Worm (Caenorhabditis elegans) whole organism, mixed stage, embryonic: Measurements from ENCODE around the gene arf-1.

Experiments used
- M03D4.4 ChIP-seq: sonication (generic microtip); optimal IDR thresholded peaks from 2 replicates; lab custom pipeline; 2017; ENCODE audit warnings: mild to moderate bottlenecking, missing genetic modification characterization, missing compliant biosample characterization
- bed-3 ChIP-seq: fragments of 200-800 bp; sonication (Bioruptor generic); optimal IDR thresholded peaks from 3 replicates; lab custom pipeline; 2018; ENCODE audit warnings: mild to moderate bottlenecking, missing genetic modification characterization, moderate library complexity, missing compliant biosample characterization
- blmp-1 ChIP-seq: fragments of 150-350 bp; optimal IDR thresholded peaks from 2 replicates; lab custom pipeline; 2014; ENCODE audit warnings: missing biosample characterization, missing genetic modification characterization
- ceh-39 ChIP-seq: fragments of 150-350 bp; optimal IDR thresholded peaks from 2 replicates; lab custom pipeline; 2014; ENCODE audit warnings: missing biosample characterization, missing genetic modification characterization
- ceh-43 ChIP-seq: fragments of 200-800 bp; sonication (Bioruptor generic); optimal IDR thresholded peaks from 2 replicates; lab custom pipeline; 2018; ENCODE audit warnings: mild to moderate bottlenecking, missing genetic modification characterization, moderate library complexity, missing compliant biosample characterization
- ceh-83 ChIP-seq: fragments of 200-800 bp; sonication (Bioruptor generic); optimal IDR thresholded peaks from 2 replicates; lab custom pipeline; 2018; ENCODE audit warnings: mild to moderate bottlenecking, missing genetic modification characterization, missing compliant biosample characterization
- ces-1 ChIP-seq: fragments of 150-350 bp; optimal IDR thresholded peaks from 2 replicates; lab custom pipeline; 2014; ENCODE audit warnings: missing biosample characterization, missing genetic modification reagents, missing genetic modification characterization
- cnd-1 ChIP-seq: fragments of 200-800 bp; sonication (Bioruptor generic); optimal IDR thresholded peaks from 2 replicates; lab custom pipeline; 2018; ENCODE audit warnings: mild to moderate bottlenecking, missing genetic modification characterization, missing compliant biosample characterization
- drap-1 ChIP-seq: fragments of 200-800 bp; sonication (Bioruptor generic); optimal IDR thresholded peaks from 3 replicates; lab custom pipeline; 2018; ENCODE audit warnings: mild to moderate bottlenecking, missing genetic modification characterization, missing compliant biosample characterization
- elt-1 ChIP-seq: sonication (generic microtip); optimal IDR thresholded peaks from 2 replicates; lab custom pipeline; 2017; ENCODE audit warnings: missing genetic modification characterization, mild to moderate bottlenecking, missing compliant biosample characterization, antibody characterized with exemption, moderate library complexity, borderline replicate concordance; ENCODE audit not compliant: insufficient read depth
- elt-3 ChIP-seq: fragments of 150-350 bp; optimal IDR thresholded peaks from 2 replicates; lab custom pipeline; 2014; ENCODE audit warnings: missing biosample characterization, missing genetic modification characterization
- flh-1 ChIP-seq: fragments of 200-800 bp; sonication (Bioruptor generic); optimal IDR thresholded peaks from 2 replicates; lab custom pipeline; 2018; ENCODE audit warnings: mild to moderate bottlenecking, missing genetic modification characterization, moderate library complexity, missing compliant biosample characterization
- ham-2 ChIP-seq: fragments of 200-800 bp; sonication (Bioruptor generic); optimal IDR thresholded peaks from 2 replicates; lab custom pipeline; 2018; ENCODE audit warnings: mild to moderate bottlenecking, missing genetic modification characterization, missing compliant biosample characterization
- hlh-1 ChIP-seq: fragments of 150-350 bp; optimal IDR thresholded peaks from 2 replicates; lab custom pipeline; 2014; ENCODE audit warnings: missing biosample characterization, missing genetic modification reagents, missing genetic modification characterization
- lin-13 ChIP-seq: fragments of 150-350 bp; optimal IDR thresholded peaks from 2 replicates; lab custom pipeline; 2014; ENCODE audit warnings: missing biosample characterization, missing genetic modification characterization
- lin-32 ChIP-seq: fragments of 200-800 bp; sonication (Bioruptor generic); optimal IDR thresholded peaks from 2 replicates; lab custom pipeline; 2018; ENCODE audit warnings: mild to moderate bottlenecking, missing genetic modification characterization, missing compliant biosample characterization
- lsy-2 ChIP-seq: fragments of 150-350 bp; optimal IDR thresholded peaks from 2 replicates; lab custom pipeline; 2014; ENCODE audit warnings: missing biosample characterization, missing genetic modification characterization
- mab-5 ChIP-seq: fragments of 150-350 bp; optimal IDR thresholded peaks from 2 replicates; lab custom pipeline; 2014; ENCODE audit warnings: missing biosample characterization, missing genetic modification characterization
- mep-1 ChIP-seq: fragments of 150-350 bp; optimal IDR thresholded peaks from 2 replicates; lab custom pipeline; 2017; ENCODE audit warnings: missing biosample characterization, missing genetic modification reagents, missing genetic modification characterization, inconsistent platforms
- mls-2 ChIP-seq: sonication (generic microtip); optimal IDR thresholded peaks from 2 replicates; lab custom pipeline; 2016; ENCODE audit warnings: mild to moderate bottlenecking, missing genetic modification characterization, moderate library complexity, missing compliant biosample characterization
- nhr-12 ChIP-seq: fragments of 150-350 bp; optimal IDR thresholded peaks from 2 replicates; lab custom pipeline; 2014; ENCODE audit warnings: missing biosample characterization, missing genetic modification characterization
- nhr-2 ChIP-seq: fragments of 150-350 bp; optimal IDR thresholded peaks from 2 replicates; lab custom pipeline; 2014; ENCODE audit warnings: missing biosample characterization, missing genetic modification characterization
- nhr-237 ChIP-seq: fragments of 150-350 bp; optimal IDR thresholded peaks from 2 replicates; lab custom pipeline; 2014; ENCODE audit warnings: missing biosample characterization, missing genetic modification characterization
- nhr-28 ChIP-seq: fragments of 150-350 bp; optimal IDR thresholded peaks from 2 replicates; lab custom pipeline; 2014; ENCODE audit warnings: missing biosample characterization, missing genetic modification characterization
- nhr-76 ChIP-seq: sonication (generic microtip); optimal IDR thresholded peaks from 2 replicates; lab custom pipeline; 2017; ENCODE audit warnings: missing biosample characterization, missing genetic modification characterization
- pha-4 ChIP-seq: fragments of 150-350 bp; optimal IDR thresholded peaks from 2 replicates; lab custom pipeline; 2018; ENCODE audit warnings: missing biosample characterization, missing genetic modification reagents, missing genetic modification characterization
- sem-2 ChIP-seq: fragments of 200-800 bp; sonication (Bioruptor generic); optimal IDR thresholded peaks from 2 replicates; lab custom pipeline; 2018; ENCODE audit warnings: mild to moderate bottlenecking, missing genetic modification characterization, missing compliant biosample characterization
- snpc-4 ChIP-seq: fragments of 150-350 bp; optimal IDR thresholded peaks from 2 replicates; lab custom pipeline; 2014; ENCODE audit warnings: missing biosample characterization, missing genetic modification characterization
- sptf-1 ChIP-seq: sonication (generic microtip); optimal IDR thresholded peaks from 2 replicates; lab custom pipeline; 2017; ENCODE audit warnings: mild to moderate bottlenecking, missing genetic modification characterization, moderate library complexity, missing compliant biosample characterization
- tbx-8 ChIP-seq: fragments of 200-800 bp; sonication (Bioruptor generic); optimal IDR thresholded peaks from 2 replicates; lab custom pipeline; 2018; ENCODE audit warnings: mild to moderate bottlenecking, missing genetic modification characterization, moderate library complexity, missing compliant biosample characterization
- unc-120 ChIP-seq: sonication (generic microtip); optimal IDR thresholded peaks from 2 replicates; lab custom pipeline; 2017; ENCODE audit warnings: missing genetic modification characterization, missing compliant biosample characterization; ENCODE audit not compliant: poor library complexity, severe bottlenecking
- unc-39 ChIP-seq: fragments of 150-350 bp; optimal IDR thresholded peaks from 2 replicates; lab custom pipeline; 2014; ENCODE audit warnings: missing biosample characterization, missing genetic modification characterization
- unc-62 ChIP-seq: fragments of 150-350 bp; optimal IDR thresholded peaks from 2 replicates; lab custom pipeline; 2014; ENCODE audit warnings: missing biosample characterization, missing genetic modification reagents, missing genetic modification characterization
- zip-8 ChIP-seq: fragments of 150-350 bp; optimal IDR thresholded peaks from 2 replicates; lab custom pipeline; 2014; ENCODE audit warnings: missing biosample characterization, missing genetic modification characterization
- ztf-11 ChIP-seq: fragments of 150-350 bp; optimal IDR thresholded peaks from 2 replicates; lab custom pipeline; 2014; ENCODE audit warnings: missing biosample characterization, missing genetic modification characterization

arf-1 gene

DNA sequence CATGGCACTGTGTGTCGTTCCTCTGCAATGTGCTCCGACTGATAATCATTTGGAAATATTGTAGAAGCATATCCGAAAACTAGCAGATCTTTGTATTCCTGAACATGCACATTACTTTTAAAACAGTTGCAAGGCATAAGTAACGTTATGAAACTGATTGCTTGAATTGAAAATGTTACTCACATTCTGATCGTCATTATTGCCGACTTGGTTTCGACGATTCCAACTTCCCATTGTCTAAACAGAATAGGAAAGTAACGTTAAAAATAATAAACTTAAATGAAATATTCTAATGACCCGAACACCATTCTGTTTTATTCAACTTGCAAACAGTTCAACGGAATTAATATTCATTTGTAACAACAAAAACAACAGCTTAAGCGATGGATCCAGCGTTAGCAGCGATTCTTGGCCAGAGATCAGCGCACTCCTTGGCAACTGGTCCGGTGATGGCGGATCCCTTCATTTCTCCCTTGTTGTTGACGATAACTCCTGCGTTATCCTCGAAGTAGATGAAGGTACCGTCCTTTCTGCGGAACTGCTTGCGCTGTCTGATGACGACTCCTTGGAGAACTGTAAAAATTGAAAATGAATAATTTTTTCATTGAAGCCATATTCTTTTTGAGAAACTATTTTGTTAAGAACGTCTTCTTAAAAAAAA lies 9.3 kb upstream of the arf-1 start, which contains the start of gene swp-1:
Gene swp-1, minus strand, starts transcription at position 298 of the 661 bp plus-strand sequence.
- no peak for TF ChIP-seq tbx-8 (GFP tag; lab: Kevin White, UChicago)
- no peak for TF ChIP-seq nhr-12 (tag; lab: Kevin White, UChicago)
- no peak for TF ChIP-seq bed-3 (GFP tag; lab: Kevin White, UChicago)
- no peak for TF ChIP-seq unc-120
- no peak for TF ChIP-seq ztf-11
- TF ChIP-seq elt-1 (tag; lab: Kevin White, UChicago), result no peak
- TF ChIP-seq pha-4, result no peak
- no peak for TF ChIP-seq hlh-1 (tag; lab: Kevin White, UChicago)
- no peak for TF ChIP-seq blmp-1 (tag; lab: Kevin White, UChicago)
- TF ChIP-seq nhr-76 (tag; lab: Kevin White, UChicago), result no peak

DNA sequence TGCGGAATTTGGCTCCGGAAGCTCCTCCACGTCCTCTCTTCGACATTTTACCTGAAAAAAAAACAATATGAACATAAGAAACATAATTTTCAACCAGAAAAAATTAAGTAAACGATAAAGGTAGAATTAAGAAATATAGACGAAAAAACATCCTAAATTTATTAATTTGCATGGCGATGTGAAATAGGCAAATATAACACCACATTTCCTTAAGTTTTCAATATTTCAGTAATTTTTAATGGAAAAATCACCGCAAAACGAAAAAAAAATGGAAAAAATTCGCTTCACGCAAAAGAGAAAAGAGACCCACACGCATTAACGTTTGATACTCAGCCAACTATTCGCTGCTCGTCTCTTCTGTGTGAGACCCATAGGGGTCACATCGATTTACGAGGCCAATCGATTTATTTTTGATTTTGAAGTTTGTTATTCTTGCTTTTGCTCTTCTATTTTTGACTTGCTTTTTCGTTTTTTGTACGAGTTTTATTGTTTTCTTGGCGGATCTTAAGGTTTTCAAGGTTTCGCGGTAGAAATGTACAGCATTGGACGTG lies 8.5 kb upstream of the arf-1 start, which contains the start of gene rpl-23:
Gene rpl-23, minus strand, starts transcription at position 51 of the 551 bp plus-strand sequence.
- TF ChIP-seq ztf-11 (peak; percentile 37), lin-32 (GFP tag; lab: Kevin White, UChicago) (no peak), zip-8 (tag; lab: Kevin White, UChicago) (no peak), nhr-2 (tag; lab: Kevin White, UChicago) (no peak), drap-1 (GFP tag; lab: Kevin White, UChicago) (no peak), unc-39 (tag; lab: Kevin White, UChicago) (no peak), sem-2 (GFP tag; lab: Kevin White, UChicago) (no peak), blmp-1 (tag; lab: Kevin White, UChicago) (no peak), ceh-39 (tag; lab: Kevin White, UChicago) (peak; percentile 97), unc-120 (peak; percentile 92), elt-3 (tag; lab: Kevin White, UChicago) (peak; percentile 12), tbx-8 (GFP tag; lab: Kevin White, UChicago) (no peak), nhr-237 (tag; lab: Kevin White, UChicago) (peak; percentile 94), ceh-43 (no peak), M03D4.4 (no peak), mab-5 (tag; lab: Kevin White, UChicago) (peak; percentile 85), lsy-2 (peak; percentile 89), cnd-1 (tag; lab: Kevin White, UChicago) (no peak), nhr-28 (tag; lab: Kevin White, UChicago) (no peak), nhr-76 (tag; lab: Kevin White, UChicago) (no peak), mep-1 (tag; lab: Kevin White, UChicago) (peak; percentile 98), ham-2 (no peak), ces-1 (GFP tag; lab: Kevin White, UChicago) (peak; percentile 90), flh-1 (GFP tag; lab: Kevin White, UChicago) (no peak), bed-3 (GFP tag; lab: Kevin White, UChicago) (no peak), snpc-4 (tag; lab: Kevin White, UChicago) (no peak), sptf-1 (tag; lab: Kevin White, UChicago) (peak; percentile 62), mls-2 (tag; lab: Kevin White, UChicago) (peak; percentile 33), pha-4 (peak; percentile 93), ceh-83 (GFP tag; lab: Kevin White, UChicago) (no peak), hlh-1 (tag; lab: Kevin White, UChicago) (peak; percentile 90), unc-62 (GFP tag; lab: Kevin White, UChicago) (peak; percentile 66), nhr-12 (tag; lab: Kevin White, UChicago) (no peak), lin-13 (tag; lab: Kevin White, UChicago) (peak; percentile 92), elt-1 (tag; lab: Kevin White, UChicago) (no peak)

DNA sequence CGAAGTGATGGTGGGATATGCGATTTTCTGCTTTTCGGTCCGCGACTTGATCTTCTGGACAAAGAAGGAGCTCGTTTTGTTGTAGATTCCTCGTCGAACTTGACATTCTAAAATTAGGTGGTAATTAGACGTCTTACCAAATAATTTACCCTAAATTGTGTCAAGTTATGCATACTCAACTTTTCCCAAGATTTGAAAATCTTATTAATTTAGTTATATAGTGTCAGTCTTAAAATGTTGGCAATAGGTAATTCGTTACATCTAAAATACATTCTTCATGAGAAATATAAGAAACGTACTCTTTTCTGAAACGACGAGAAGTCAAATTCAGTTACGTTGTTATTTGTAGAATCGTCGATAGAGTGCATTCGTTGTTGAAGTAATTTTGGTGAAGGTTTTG lies 7.1 kb upstream of the arf-1 start:
- TF ChIP-seq M03D4.4, result no peak
- TF ChIP-seq nhr-237 (tag; lab: Kevin White, UChicago), result no peak
- TF ChIP-seq ceh-43, result no peak
- TF ChIP-seq ztf-11, result no peak
- TF ChIP-seq sem-2 (GFP tag; lab: Kevin White, UChicago), result no peak
- no peak for TF ChIP-seq drap-1 (GFP tag; lab: Kevin White, UChicago)
- no peak for TF ChIP-seq sptf-1 (tag; lab: Kevin White, UChicago)
- no peak for TF ChIP-seq zip-8 (tag; lab: Kevin White, UChicago)
- TF ChIP-seq lin-32 (GFP tag; lab: Kevin White, UChicago), result no peak
- TF ChIP-seq ham-2, result no peak
- no peak for TF ChIP-seq lin-13 (tag; lab: Kevin White, UChicago)
- TF ChIP-seq tbx-8 (GFP tag; lab: Kevin White, UChicago), result no peak
- TF ChIP-seq, all 35 proteins: peak for 0
